Worm (Caenorhabditis elegans) whole organism, midembryonic: ENCODE results near the gene crb-3.

Source experiments
- cog-1 ChIP-seq: sonication (generic microtip); optimal IDR thresholded peaks from 2 replicates; lab custom pipeline; 2016; ENCODE audit warnings: missing genetic modification characterization, missing compliant biosample characterization
- flt-1 ChIP-seq: fragments of 200-800 bp; sonication (Bioruptor generic); IDR thresholded peaks from 2 replicates; pipeline ENCODE4 v1.3.6; 2022; ENCODE audit warnings: missing genetic modification characterization, missing compliant biosample characterization
- ztf-29 ChIP-seq: fragments of 200-800 bp; sonication (Bioruptor generic); IDR thresholded peaks from 2 replicates; pipeline ENCODE4 v1.3.6; 2022; ENCODE audit warnings: missing genetic modification reagents, missing genetic modification characterization, missing compliant biosample characterization

ce11 chrX:9174409-9174808 lies 29.2 kb upstream of the crb-3 start, which contains the start of gene B0563.8:
- no peak for TF ChIP-seq cog-1 (tag; lab: Kevin White, UChicago)
- no peak for TF ChIP-seq flt-1
- no peak for TF ChIP-seq ztf-29
